Worm (Caenorhabditis elegans) whole organism, early embryonic: ENCODE measurements around the gene str-229.

Experiments
- B0310.2 ChIP-seq: sonication (generic microtip); optimal IDR thresholded peaks from 2 replicates; lab custom pipeline; 2016; ENCODE audit warnings: mild to moderate bottlenecking, missing genetic modification characterization, missing compliant biosample characterization
- F13C5.2 ChIP-seq: sonication (generic microtip); optimal IDR thresholded peaks from 2 replicates; lab custom pipeline; 2017; ENCODE audit warnings: mild to moderate bottlenecking, missing genetic modification characterization, inconsistent platforms, missing compliant biosample characterization
- aly-1 ChIP-seq: sonication (generic microtip); optimal IDR thresholded peaks from 2 replicates; lab custom pipeline; 2016; ENCODE audit warnings: missing genetic modification characterization, missing compliant biosample characterization
- ama-1 ChIP-seq: fragments of 150-350 bp; optimal IDR thresholded peaks from 2 replicates; lab custom pipeline; 2014
- ceh-13 ChIP-seq: fragments of 200-800 bp; sonication (Bioruptor generic); optimal IDR thresholded peaks from 2 replicates; lab custom pipeline; 2018; ENCODE audit warnings: mild to moderate bottlenecking, missing genetic modification characterization, missing compliant biosample characterization
- ceh-36 ChIP-seq: sonication (generic microtip); optimal IDR thresholded peaks from 2 replicates; lab custom pipeline; 2016; ENCODE audit warnings: missing genetic modification characterization, inconsistent platforms, missing compliant biosample characterization
- ets-7 ChIP-seq: sonication (generic microtip); optimal IDR thresholded peaks from 2 replicates; lab custom pipeline; 2016; ENCODE audit warnings: missing genotype, missing genetic modification characterization, missing compliant biosample characterization
- flt-1 ChIP-seq: fragments of 200-800 bp; sonication (Bioruptor generic); IDR thresholded peaks from 2 replicates; pipeline ENCODE4 v1.3.6; 2022; ENCODE audit warnings: missing genetic modification characterization, missing compliant biosample characterization
- hmbx-1 ChIP-seq: sonication (generic microtip); optimal IDR thresholded peaks from 2 replicates; lab custom pipeline; 2016; ENCODE audit warnings: mild to moderate bottlenecking, missing genetic modification characterization, missing compliant biosample characterization
- hmg-4 ChIP-seq: fragments of 200-800 bp; sonication (Bioruptor generic); optimal IDR thresholded peaks from 2 replicates; lab custom pipeline; 2018; ENCODE audit warnings: mild to moderate bottlenecking, missing genetic modification characterization, missing compliant biosample characterization
- hnd-1 ChIP-seq: sonication (generic microtip); optimal IDR thresholded peaks from 2 replicates; lab custom pipeline; 2016; ENCODE audit warnings: missing genetic modification characterization, missing compliant biosample characterization
- pes-1 ChIP-seq: fragments of 200-800 bp; sonication (Bioruptor generic); IDR thresholded peaks from 2 replicates; pipeline ENCODE4 v1.3.6; 2022; ENCODE audit warnings: missing genetic modification reagents, missing genetic modification characterization, missing compliant biosample characterization
- scrt-1 ChIP-seq: fragments of 200-800 bp; sonication (Bioruptor generic); IDR thresholded peaks from 2 replicates; pipeline ENCODE4 v1.3.6; 2022; ENCODE audit warnings: missing genetic modification characterization, missing compliant biosample characterization
- sea-1 ChIP-seq: fragments of 200-800 bp; sonication (Bioruptor generic); conservative IDR thresholded peaks from 2 replicates; pipeline ENCODE4 v1.3.6; 2022; ENCODE audit warnings: missing genetic modification characterization, missing compliant biosample characterization
- tbx-11 ChIP-seq: fragments of 200-800 bp; sonication (Bioruptor generic); IDR thresholded peaks from 2 replicates; pipeline ENCODE4 v1.3.6; 2022; ENCODE audit warnings: missing genetic modification characterization, missing compliant biosample characterization
- tbx-37 ChIP-seq: fragments of 200-800 bp; sonication (Bioruptor generic); conservative IDR thresholded peaks from 2 replicates; pipeline ENCODE4 v1.3.6; 2022; ENCODE audit warnings: missing genetic modification reagents, missing genetic modification characterization, missing compliant biosample characterization
- tra-4 ChIP-seq: sonication (generic microtip); optimal IDR thresholded peaks from 2 replicates; lab custom pipeline; 2017; ENCODE audit warnings: missing genetic modification characterization, missing compliant biosample characterization

Gene str-229

ce11 chrV:3891919-3892318 is 10.4 kb downstream of the str-229 start, which contains the start of gene C17E7.12:
Gene C17E7.12, minus strand, starts transcription at chrV:3892019.
- no peak for TF ChIP-seq ceh-36 (tag; lab: Kevin White, UChicago)
- TF ChIP-seq aly-1 (tag; lab: Kevin White, UChicago), result no peak
- no peak for TF ChIP-seq F13C5.2 (tag; lab: Kevin White, UChicago)
- TF ChIP-seq tra-4 (tag; lab: Kevin White, UChicago), result no peak
- TF ChIP-seq B0310.2 (tag; lab: Kevin White, UChicago), result no peak
- TF ChIP-seq hmg-4 (GFP tag; lab: Kevin White, UChicago), result no peak
- no peak for TF ChIP-seq ets-7 (tag; lab: Kevin White, UChicago)
- no peak for TF ChIP-seq pes-1
- TF ChIP-seq hnd-1 (tag; lab: Kevin White, UChicago), result no peak
- TF ChIP-seq tbx-37, result no peak
- TF ChIP-seq sea-1 (GFP tag; lab: Robert Waterston, UW), result no peak
- no peak for TF ChIP-seq tbx-11
- no peak for TF ChIP-seq hmbx-1 (tag; lab: Kevin White, UChicago)
- TF ChIP-seq scrt-1, result no peak
- no peak for TF ChIP-seq flt-1 (GFP tag; lab: Robert Waterston, UW)
- TF ChIP-seq ama-1 (lab: Kevin White, UChicago), result no peak
- TF ChIP-seq ceh-13 (GFP tag; lab: Kevin White, UChicago), result no peak

DNA sequence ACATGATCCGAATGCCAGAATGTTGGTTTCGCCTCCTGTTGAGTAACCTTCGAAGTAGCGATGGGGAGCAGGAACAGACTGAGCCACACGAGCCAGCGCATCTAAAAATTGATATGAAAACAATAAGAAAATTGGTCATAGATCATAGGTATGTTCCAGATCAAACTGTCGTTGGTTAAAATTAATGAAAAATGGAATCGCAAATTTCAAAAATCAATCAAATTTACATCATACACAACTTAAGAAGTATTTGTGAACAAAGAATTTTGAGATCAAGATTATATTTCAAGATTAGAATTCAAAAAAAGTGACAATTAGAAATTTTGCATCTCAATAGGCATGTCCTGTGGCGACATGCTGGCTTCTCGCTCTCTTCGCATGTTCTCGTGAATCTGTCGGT is 11.6 kb downstream of the str-229 start, which contains the start of gene C17E7.9:
Gene C17E7.9, minus strand, starts transcription at position 101 of the 400 bp plus-strand sequence.
- TF ChIP-seq B0310.2 (tag; lab: Kevin White, UChicago) (no peak), hmbx-1 (tag; lab: Kevin White, UChicago) (no peak), hnd-1 (tag; lab: Kevin White, UChicago) (no peak), hmg-4 (GFP tag; lab: Kevin White, UChicago) (no peak), scrt-1 (no peak), ceh-13 (GFP tag; lab: Kevin White, UChicago) (no peak), ets-7 (tag; lab: Kevin White, UChicago) (no peak), ceh-36 (tag; lab: Kevin White, UChicago) (no peak), tbx-11 (no peak), flt-1 (GFP tag; lab: Robert Waterston, UW) (no peak), tra-4 (tag; lab: Kevin White, UChicago) (no peak)

DNA sequence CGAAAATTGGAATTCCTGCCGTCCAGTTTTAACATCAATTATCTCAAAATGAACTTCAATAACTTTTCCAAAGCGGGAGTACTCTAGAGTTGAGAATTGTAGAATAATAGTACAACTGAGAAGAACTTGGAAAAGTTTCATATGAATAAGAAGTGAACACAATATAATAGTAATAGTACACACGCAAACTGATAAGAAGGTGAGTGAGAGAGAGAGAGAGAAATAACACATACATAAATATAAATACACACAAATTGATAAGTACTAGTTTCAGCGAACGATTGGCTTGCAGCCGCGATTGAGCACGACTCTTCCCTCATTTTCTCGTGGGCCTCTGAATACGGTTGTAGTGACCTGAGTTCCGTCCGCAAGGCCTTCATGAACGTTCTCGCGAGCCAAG is 13.2 kb downstream of the str-229 start, which contains the start of gene C17E7.13:
Gene C17E7.13, minus strand, starts transcription at position 176 of the 400 bp plus-strand sequence.
- TF ChIP-seq ama-1 (lab: Kevin White, UChicago) (no peak), ceh-13 (GFP tag; lab: Kevin White, UChicago) (no peak), hmg-4 (GFP tag; lab: Kevin White, UChicago) (no peak), ceh-36 (tag; lab: Kevin White, UChicago) (no peak), pes-1 (no peak), scrt-1 (no peak), tbx-11 (no peak), tra-4 (tag; lab: Kevin White, UChicago) (no peak), F13C5.2 (tag; lab: Kevin White, UChicago) (no peak), tbx-37 (no peak), hmbx-1 (tag; lab: Kevin White, UChicago) (no peak), flt-1 (GFP tag; lab: Robert Waterston, UW) (no peak), ets-7 (tag; lab: Kevin White, UChicago) (no peak), aly-1 (tag; lab: Kevin White, UChicago) (no peak), hnd-1 (tag; lab: Kevin White, UChicago) (no peak), B0310.2 (tag; lab: Kevin White, UChicago) (no peak), sea-1 (GFP tag; lab: Robert Waterston, UW) (no peak)

ce11 chrV:3886104-3886503 is 16.3 kb downstream of the str-229 start, which contains the start of gene nhr-124:
Gene nhr-124, minus strand, starts transcription at chrV:3886204.
- TF ChIP-seq ets-7 (tag; lab: Kevin White, UChicago) (no peak), sea-1 (GFP tag; lab: Robert Waterston, UW) (no peak), hmg-4 (GFP tag; lab: Kevin White, UChicago) (no peak), ama-1 (lab: Kevin White, UChicago) (no peak), tbx-37 (no peak)

DNA sequence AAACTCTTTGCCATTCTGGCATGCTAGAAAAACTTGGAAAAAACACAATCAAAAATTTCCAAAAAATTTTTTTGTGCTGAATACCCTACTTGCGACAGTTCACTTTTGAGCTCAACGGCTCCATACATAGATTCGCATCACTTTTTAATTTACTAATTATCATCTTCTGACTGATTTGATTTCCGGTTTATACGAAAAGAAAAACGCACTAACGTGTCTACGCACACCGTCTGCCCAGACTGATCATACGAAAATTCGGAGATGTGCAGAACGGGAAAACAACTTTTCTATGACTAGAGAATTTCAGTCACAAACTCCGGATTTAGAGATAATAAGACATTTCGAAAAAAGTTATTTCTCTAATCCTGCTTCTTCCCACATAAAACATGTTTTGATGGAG is 17.8 kb downstream of the str-229 start:
- TF ChIP-seq tra-4 (tag; lab: Kevin White, UChicago), result no peak
- TF ChIP-seq hmg-4 (GFP tag; lab: Kevin White, UChicago), result no peak
- no peak for TF ChIP-seq ceh-36 (tag; lab: Kevin White, UChicago)
- TF ChIP-seq hmbx-1 (tag; lab: Kevin White, UChicago), result no peak
- no peak for TF ChIP-seq sea-1 (GFP tag; lab: Robert Waterston, UW)
- TF ChIP-seq flt-1 (GFP tag; lab: Robert Waterston, UW), result no peak
- TF ChIP-seq hnd-1 (tag; lab: Kevin White, UChicago), result no peak
- TF ChIP-seq F13C5.2 (tag; lab: Kevin White, UChicago), result no peak
- TF ChIP-seq aly-1 (tag; lab: Kevin White, UChicago), result no peak
- no peak for TF ChIP-seq scrt-1
- no peak for TF ChIP-seq tbx-37
- TF ChIP-seq ets-7 (tag; lab: Kevin White, UChicago), result no peak

- TF ChIP-seq tbx-11 (no peak), ama-1 (lab: Kevin White, UChicago) (no peak), sea-1 (GFP tag; lab: Robert Waterston, UW) (no peak), B0310.2 (tag; lab: Kevin White, UChicago) (no peak), hmbx-1 (tag; lab: Kevin White, UChicago) (no peak), F13C5.2 (tag; lab: Kevin White, UChicago) (no peak)
Measured at ce11 chrV:3878223-3878622, 24.1 kb downstream of the str-229 start, which contains the start of gene nhr-159. Gene nhr-159, minus strand, starts transcription at chrV:3878323.

ce11 chrV:3877242-3877641 is 25.1 kb downstream of the str-229 start:
- no peak for TF ChIP-seq sea-1 (GFP tag; lab: Robert Waterston, UW)
- no peak for TF ChIP-seq tbx-37
- no peak for TF ChIP-seq ceh-13 (GFP tag; lab: Kevin White, UChicago)
- no peak for TF ChIP-seq ets-7 (tag; lab: Kevin White, UChicago)
- TF ChIP-seq hnd-1 (tag; lab: Kevin White, UChicago), result no peak
- TF ChIP-seq tra-4 (tag; lab: Kevin White, UChicago), result no peak
- TF ChIP-seq ceh-36 (tag; lab: Kevin White, UChicago), result no peak
- no peak for TF ChIP-seq flt-1 (GFP tag; lab: Robert Waterston, UW)
- TF ChIP-seq aly-1 (tag; lab: Kevin White, UChicago), result no peak
